Worm (Caenorhabditis elegans) whole organism, dauer: ENCODE measurements around the gene arf-1.

Experiments
- unc-62 ChIP-seq: sonication (generic microtip); optimal IDR thresholded peaks from 2 replicates; lab custom pipeline; 2017; ENCODE audit warnings: missing biosample characterization, missing genetic modification reagents, missing genetic modification characterization

Gene arf-1

ce11 chrIII:5719105-5719831 is 4.6 kb downstream of the arf-1 start:
- TF ChIP-seq unc-62 (GFP tag; lab: Kevin White, UChicago) = no peak

ce11 chrIII:5719832-5720194 is 5.1 kb downstream of the arf-1 start:
- no peak for TF ChIP-seq unc-62 (GFP tag; lab: Kevin White, UChicago)

ce11 chrIII:5720266-5721019 is 5.8 kb downstream of the arf-1 start:
- TF ChIP-seq unc-62 (GFP tag; lab: Kevin White, UChicago) = no peak

- TF ChIP-seq unc-62 (GFP tag; lab: Kevin White, UChicago) = no peak
Observed at ce11 chrIII:5721488-5721887, 6.8 kb downstream of the arf-1 start.

ce11 chrIII:5721888-5722287 is 7.2 kb downstream of the arf-1 start:
- TF ChIP-seq unc-62 (GFP tag; lab: Kevin White, UChicago) = no peak

ce11 chrIII:5722550-5722949 is 7.9 kb downstream of the arf-1 start, which contains the start of gene wrm-1:
wrm-1 (plus strand) TSS chrIII:5722850.
- no peak for TF ChIP-seq unc-62 (GFP tag; lab: Kevin White, UChicago)

- no peak for TF ChIP-seq unc-62 (GFP tag; lab: Kevin White, UChicago)
Observed at ce11 chrIII:5727827-5728226, 13.1 kb downstream of the arf-1 start, which contains the start of gene egg-1. egg-1 (plus strand) TSS chrIII:5728180.

ce11 chrIII:5729367-5729766 is 14.7 kb downstream of the arf-1 start:
- TF ChIP-seq unc-62 (GFP tag; lab: Kevin White, UChicago) = no peak

ce11 chrIII:5730041-5730440 is 15.4 kb downstream of the arf-1 start:
- TF ChIP-seq unc-62 (GFP tag; lab: Kevin White, UChicago) = no peak

ce11 chrIII:5730980-5731636 is 16.4 kb downstream of the arf-1 start, which contains the start of the genes B0244.9 and B0244.7:
B0244.9 (minus strand) TSS chrIII:5731030.
B0244.7 (plus strand) TSS chrIII:5731501.
- no peak for TF ChIP-seq unc-62 (GFP tag; lab: Kevin White, UChicago)

ce11 chrIII:5732925-5733324 is 18.2 kb downstream of the arf-1 start, which contains the start of gene B0244.17:
B0244.17 (plus strand) TSS chrIII:5733225.
- no peak for TF ChIP-seq unc-62 (GFP tag; lab: Kevin White, UChicago)

ce11 chrIII:5734328-5734727 is 19.6 kb downstream of the arf-1 start:
- TF ChIP-seq unc-62 (GFP tag; lab: Kevin White, UChicago) = no peak

- TF ChIP-seq unc-62 (GFP tag; lab: Kevin White, UChicago) = no peak
Observed at ce11 chrIII:5734905-5735304, 20.2 kb downstream of the arf-1 start, which contains the start of gene B0244.10. B0244.10 (plus strand) TSS chrIII:5735158.

- TF ChIP-seq unc-62 (GFP tag; lab: Kevin White, UChicago) = no peak
Observed at ce11 chrIII:5737708-5738107, 23.0 kb downstream of the arf-1 start, which contains the start of gene B0244.6. B0244.6 (plus strand) TSS chrIII:5738008.

ce11 chrIII:5740666-5741065 is 26.0 kb downstream of the arf-1 start, which contains the start of gene B0244.16:
B0244.16 (plus strand) TSS chrIII:5740966.
- no peak for TF ChIP-seq unc-62 (GFP tag; lab: Kevin White, UChicago)

ce11 chrIII:5743084-5743483 is 28.4 kb downstream of the arf-1 start, which contains the start of gene B0244.15:
B0244.15 (plus strand) TSS chrIII:5743384.
- TF ChIP-seq unc-62 (GFP tag; lab: Kevin White, UChicago) = no peak
